Worm (Caenorhabditis elegans): ENCODE data around the gene T02G5.14.

T02G5.14 gene

DNA sequence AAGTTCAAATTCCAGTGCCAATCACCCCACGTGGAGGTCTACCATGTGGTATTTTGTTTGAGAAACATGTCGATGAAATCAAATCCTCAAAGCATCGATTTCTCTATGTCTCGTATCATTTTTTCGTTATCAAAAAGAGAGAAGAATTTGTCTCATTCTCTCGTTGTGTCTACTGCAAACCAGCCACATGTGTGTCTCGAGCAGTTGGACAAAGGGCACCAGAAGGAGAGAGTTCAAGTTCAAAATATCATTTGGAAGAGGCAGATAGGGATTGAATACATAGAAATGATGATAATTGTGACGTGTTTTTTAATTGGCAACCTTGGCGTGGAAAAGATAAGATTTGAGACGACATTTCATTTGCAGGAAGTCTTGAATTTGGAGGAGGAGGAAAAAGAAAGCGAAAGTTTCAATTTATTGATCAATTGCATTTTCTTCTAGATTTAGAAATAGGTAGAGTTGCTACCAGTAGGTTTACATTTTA, 24.8 kb upstream of the T02G5.14 start (continued):
- no peak for TF ChIP-seq nhr-10 (tag; optimal IDR thresholded peaks at IDR 0.05)
- no peak for TF ChIP-seq lin-29 (GFP tag; IDR thresholded peaks at IDR 0.05)
- no peak for TF ChIP-seq ceh-28 (tag; optimal IDR thresholded peaks at IDR 0.05)
- no peak for TF ChIP-seq F10B5.3 (tag; optimal IDR thresholded peaks at IDR 0.05)
- TF ChIP-seq lin-15B (tag; optimal IDR thresholded peaks at IDR 0.05), result no peak
- TF ChIP-seq jun-1 (tag; optimal IDR thresholded peaks at IDR 0.05), result no peak
- no peak for TF ChIP-seq tag-97 (GFP tag; IDR thresholded peaks at IDR 0.05)
- TF ChIP-seq snpc-4 (tag; optimal IDR thresholded peaks at IDR 0.05), result no peak
- TF ChIP-seq madf-9 (GFP tag; conservative IDR thresholded peaks at IDR 0.05), result no peak
- no peak for TF ChIP-seq zfp-2 (tag; optimal IDR thresholded peaks at IDR 0.05)
- TF ChIP-seq dve-1 (tag; optimal IDR thresholded peaks at IDR 0.05; ENCODE audit: insufficient read depth), result peak; percentile 69
- TF ChIP-seq egl-27 (tag; optimal IDR thresholded peaks at IDR 0.05), result no peak
- TF ChIP-seq aly-2 (tag; optimal IDR thresholded peaks at IDR 0.05), result no peak
- TF ChIP-seq rbr-2 (tag; optimal IDR thresholded peaks at IDR 0.05), result no peak
- no peak for TF ChIP-seq sdz-12 (GFP tag; optimal IDR thresholded peaks at IDR 0.05)
- TF ChIP-seq Y5F2A.4 (GFP tag; optimal IDR thresholded peaks at IDR 0.05), result no peak
- TF ChIP-seq lir-3 (tag; optimal IDR thresholded peaks at IDR 0.05), result no peak
- no peak for TF ChIP-seq T26A8.4 (GFP tag; IDR thresholded peaks at IDR 0.05)
- no peak for TF ChIP-seq nhr-41 (GFP tag; IDR thresholded peaks at IDR 0.05)
- TF ChIP-seq lin-39 (tag; optimal IDR thresholded peaks at IDR 0.05), result no peak
- TF ChIP-seq zfp-3 (GFP tag; conservative IDR thresholded peaks at IDR 0.05), result no peak
- peak; percentile 57 for TF ChIP-seq pqm-1 (tag; optimal IDR thresholded peaks at IDR 0.05)

DNA sequence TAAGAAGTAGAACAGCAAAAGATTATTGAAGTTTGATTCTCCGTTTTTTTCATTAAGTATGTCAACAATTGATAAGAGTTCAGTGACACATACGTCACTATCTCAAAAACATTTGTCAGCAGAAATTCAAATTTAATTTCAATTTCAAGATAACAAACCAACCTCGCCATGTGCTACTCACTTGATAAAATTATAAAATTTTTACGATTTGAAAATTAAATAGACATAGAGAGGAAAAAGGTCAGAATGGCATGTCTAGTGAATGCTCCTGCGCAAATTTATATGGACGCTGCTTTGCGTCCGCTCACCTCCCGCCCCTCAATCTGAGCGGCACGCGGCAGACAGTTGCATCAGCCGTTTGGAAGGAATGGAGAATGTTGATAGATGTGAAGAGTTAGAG, 23.9 kb upstream of the T02G5.14 start:
- TF ChIP-seq mxl-2 (GFP tag; conservative IDR thresholded peaks at IDR 0.05) (no peak), unc-39 (tag; optimal IDR thresholded peaks at IDR 0.05) (no peak), nhr-6 (tag; optimal IDR thresholded peaks at IDR 0.05) (no peak), vab-7 (GFP tag; IDR thresholded peaks at IDR 0.05) (no peak), php-3 (GFP tag; IDR thresholded peaks at IDR 0.05) (peak; percentile 96), daf-19 (GFP tag; conservative IDR thresholded peaks at IDR 0.05) (no peak), nhr-76 (tag; optimal IDR thresholded peaks at IDR 0.05) (no peak), nhr-102 (tag; optimal IDR thresholded peaks at IDR 0.05) (peak; percentile 60), mep-1 (tag; optimal IDR thresholded peaks at IDR 0.05) (no peak), zfp-3 (GFP tag; conservative IDR thresholded peaks at IDR 0.05) (peak; percentile 77), ceh-62 (tag; optimal IDR thresholded peaks at IDR 0.05) (no peak), tag-97 (GFP tag; IDR thresholded peaks at IDR 0.05) (no peak), tra-1 (GFP tag; IDR thresholded peaks at IDR 0.05) (peak; percentile 87), snpc-4 (tag; optimal IDR thresholded peaks at IDR 0.05) (no peak), dmd-6 (GFP tag; IDR thresholded peaks at IDR 0.05) (peak; percentile 98), saeg-2 (GFP tag; IDR thresholded peaks at IDR 0.05) (no peak), dve-1 (tag; optimal IDR thresholded peaks at IDR 0.05; ENCODE audit: insufficient read depth) (peak; percentile 84), fos-1 (tag; optimal IDR thresholded peaks at IDR 0.05) (no peak), egl-43 (GFP tag; IDR thresholded peaks at IDR 0.05) (no peak), dmd-8 (GFP tag; IDR thresholded peaks at IDR 0.05) (no peak), aly-2 (tag; optimal IDR thresholded peaks at IDR 0.05) (no peak), dpl-1 (GFP tag; optimal IDR thresholded peaks at IDR 0.05) (no peak), pha-4 (GFP tag; IDR thresholded peaks at IDR 0.05) (peak; percentile 58), pha-4 (tag; optimal IDR thresholded peaks at IDR 0.05) (no peak), duxl-1 (tag; optimal IDR thresholded peaks at IDR 0.05; ENCODE audit: poor library complexity) (no peak), snpc-1.2 (GFP tag; IDR thresholded peaks at IDR 0.05) (no peak), Y48G9A.11 (GFP tag; IDR thresholded peaks at IDR 0.05) (no peak), lim-7 (GFP tag; IDR thresholded peaks at IDR 0.05) (no peak), pqm-1 (tag; optimal IDR thresholded peaks at IDR 0.05) (peak; percentile 91), madf-5 (GFP tag; IDR thresholded peaks at IDR 0.05) (no peak), hmg-1.1 (GFP tag; IDR thresholded peaks at IDR 0.05) (no peak), nhr-111 (GFP tag; optimal IDR thresholded peaks at IDR 0.05) (no peak), zip-2 (tag; optimal IDR thresholded peaks at IDR 0.05) (peak; percentile 14), unc-130 (GFP tag; optimal IDR thresholded peaks at IDR 0.05) (no peak), nhr-28 (tag; optimal IDR thresholded peaks at IDR 0.05) (peak; percentile 28), ztf-11 (tag; optimal IDR thresholded peaks at IDR 0.05) (no peak)
